Worm (Caenorhabditis elegans): ENCODE measurements around the gene F54C9.14.

F54C9.14 gene

ce11 chrII:8575184-8575583, 13.1 kb downstream of the F54C9.14 start, which contains the start of gene puf-5:
Gene puf-5, plus strand, starts transcription at chrII:8575541.
- TF ChIP-seq nhr-12 (tag; optimal IDR thresholded peaks at IDR 0.05), result no peak
- TF ChIP-seq sup-37 (GFP tag; optimal IDR thresholded peaks at IDR 0.05), result no peak
- TF ChIP-seq hpl-2 (GFP tag; optimal IDR thresholded peaks at IDR 0.05), result no peak
- no peak for TF ChIP-seq ztf-4 (tag; optimal IDR thresholded peaks at IDR 0.05)
- TF ChIP-seq irx-1 (tag; optimal IDR thresholded peaks at IDR 0.05), result no peak
- TF ChIP-seq nhr-11 (tag; optimal IDR thresholded peaks at IDR 0.05), result no peak
- TF ChIP-seq nhr-19 (GFP tag; conservative IDR thresholded peaks at IDR 0.05), result no peak
- no peak for TF ChIP-seq swsn-7 (tag; optimal IDR thresholded peaks at IDR 0.05)
- no peak for TF ChIP-seq pax-3 (tag; optimal IDR thresholded peaks at IDR 0.05)
- no peak for TF ChIP-seq lin-39 (tag; optimal IDR thresholded peaks at IDR 0.05)

DNA sequence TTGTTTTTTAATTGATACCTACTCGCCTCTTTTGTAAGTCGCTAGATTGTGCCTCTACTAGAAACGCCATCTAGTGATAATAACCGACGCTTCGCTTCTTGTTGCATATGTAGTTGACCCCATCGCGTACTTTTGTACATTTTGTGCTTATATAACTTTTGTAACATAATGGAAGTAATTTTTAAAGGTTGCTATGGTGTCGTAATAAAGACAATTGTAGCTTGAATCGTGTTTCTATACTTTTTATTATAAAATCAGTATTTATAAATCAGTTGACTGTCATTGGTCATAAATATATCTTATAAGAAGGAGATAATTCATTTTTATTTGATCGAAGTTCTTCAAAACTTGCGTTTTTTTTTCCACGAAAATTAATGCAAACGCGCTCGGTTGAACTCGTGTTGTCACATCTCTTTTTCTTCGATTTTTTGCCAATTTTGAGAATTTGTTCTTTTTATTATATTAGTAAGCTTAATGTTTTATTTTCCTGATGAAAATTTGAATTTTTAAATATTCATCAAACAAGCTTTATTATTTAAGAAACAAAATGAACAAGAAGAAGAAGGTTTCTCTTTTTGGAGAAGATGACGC, 15.5 kb downstream of the F54C9.14 start, which contains the start of gene F54C9.9:
F54C9.9 (plus strand) TSS at position 541 of the 591 bp plus-strand sequence.
- TF ChIP-seq irx-1 (tag; optimal IDR thresholded peaks at IDR 0.05) (no peak), lsy-2 (tag; optimal IDR thresholded peaks at IDR 0.05) (peak in 1 of 2 experiments; percentile 66), F16B12.6 (tag; optimal IDR thresholded peaks at IDR 0.05) (peak; percentile 1), nhr-47 (tag; optimal IDR thresholded peaks at IDR 0.05) (no peak), snu-23 (GFP tag; optimal IDR thresholded peaks at IDR 0.05) (peak; percentile 10), lin-35 (GFP tag; optimal IDR thresholded peaks at IDR 0.05) (peak; percentile 5 to 64), C16A3.4 (tag; optimal IDR thresholded peaks at IDR 0.05) (peak; percentile 33), blmp-1 (tag; optimal IDR thresholded peaks at IDR 0.05) (peak; percentile 49), fkh-8 (tag; optimal IDR thresholded peaks at IDR 0.05) (no peak), nhr-71 (tag; optimal IDR thresholded peaks at IDR 0.05) (peak; percentile 7), efl-1 (optimal IDR thresholded peaks at IDR 0.05) (peak; percentile 7 to 32), efl-1 (GFP tag; optimal IDR thresholded peaks at IDR 0.05 in 1 of 2) (peak; percentile 29 to 87), dpl-1 (GFP tag; optimal IDR thresholded peaks at IDR 0.05) (peak; percentile 21 to 44 (median 26)), lin-14 (GFP tag; optimal IDR thresholded peaks at IDR 0.05) (peak; percentile 30), skn-1 (tag; optimal IDR thresholded peaks at IDR 0.05) (no peak), ceh-82 (tag; optimal IDR thresholded peaks at IDR 0.05) (no peak), mef-2 (tag; optimal IDR thresholded peaks at IDR 0.05) (no peak)

DNA sequence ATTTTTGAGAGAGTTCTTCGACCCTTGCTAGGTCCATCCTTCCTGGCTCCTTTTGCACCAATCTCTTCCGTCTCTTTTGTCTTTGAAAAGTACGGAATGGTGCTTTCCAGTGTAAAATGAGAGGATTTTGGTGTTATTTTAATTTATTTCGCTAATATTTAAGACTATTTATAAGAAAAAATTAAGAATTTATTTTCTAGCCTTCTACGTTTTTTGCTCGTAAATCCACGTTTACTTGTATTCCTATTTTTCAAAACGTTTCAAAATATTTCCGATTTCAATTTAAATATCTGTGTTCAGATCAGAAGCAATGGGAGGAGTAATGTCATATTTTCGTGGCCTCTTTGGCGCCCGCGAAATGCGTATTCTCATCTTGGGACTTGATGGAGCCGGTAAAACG, 19.6 kb downstream of the F54C9.14 start, which contains the start of gene arl-1:
arl-1 (plus strand) TSS at position 301 of the 400 bp plus-strand sequence.
- no peak for TF ChIP-seq skn-1 (tag; optimal IDR thresholded peaks at IDR 0.05)
- no peak for TF ChIP-seq lin-13 (GFP tag; optimal IDR thresholded peaks at IDR 0.05)
- no peak for TF ChIP-seq nhr-71 (tag; optimal IDR thresholded peaks at IDR 0.05)
- no peak for TF ChIP-seq lin-39 (tag; optimal IDR thresholded peaks at IDR 0.05)
- TF ChIP-seq irx-1 (tag; optimal IDR thresholded peaks at IDR 0.05), result no peak
- TF ChIP-seq nhr-28 (tag; optimal IDR thresholded peaks at IDR 0.05), result no peak
- no peak for TF ChIP-seq egl-13 (tag; optimal IDR thresholded peaks at IDR 0.05)
- no peak for TF ChIP-seq pqm-1 (tag; optimal IDR thresholded peaks at IDR 0.05)
- no peak for TF ChIP-seq mef-2 (tag; optimal IDR thresholded peaks at IDR 0.05)
- no peak for TF ChIP-seq ama-1 (optimal IDR thresholded peaks at IDR 0.05)
- no peak for TF ChIP-seq isw-1 (GFP tag; IDR thresholded peaks at IDR 0.05)
- TF ChIP-seq lin-15B (tag; optimal IDR thresholded peaks at IDR 0.05), result no peak
- no peak for TF ChIP-seq fos-1 (tag; optimal IDR thresholded peaks at IDR 0.05)
- no peak for TF ChIP-seq F16B12.6 (tag; optimal IDR thresholded peaks at IDR 0.05)
- TF ChIP-seq efl-1 (optimal IDR thresholded peaks at IDR 0.05), result no peak
- TF ChIP-seq efl-1 (GFP tag; optimal IDR thresholded peaks at IDR 0.05 in 1 of 2), result no peak
- TF ChIP-seq pax-3 (tag; optimal IDR thresholded peaks at IDR 0.05), result no peak
- no peak for TF ChIP-seq efl-3 (GFP tag; optimal IDR thresholded peaks at IDR 0.05)
- no peak for TF ChIP-seq aha-1 (tag; optimal IDR thresholded peaks at IDR 0.05)
- no peak for TF ChIP-seq C04F5.9 (tag; optimal IDR thresholded peaks at IDR 0.05)
- TF ChIP-seq dsc-1 (tag; optimal IDR thresholded peaks at IDR 0.05), result no peak

ce11 chrII:8583035-8583434, 20.9 kb downstream of the F54C9.14 start:
- TF ChIP-seq nhr-76 (tag; optimal IDR thresholded peaks at IDR 0.05), result no peak
- TF ChIP-seq F16B12.6 (tag; optimal IDR thresholded peaks at IDR 0.05), result no peak
- no peak for TF ChIP-seq unc-130 (tag; optimal IDR thresholded peaks at IDR 0.05)
- TF ChIP-seq nhr-90 (tag; optimal IDR thresholded peaks at IDR 0.05; ENCODE audit: poor library complexity), result no peak
- TF ChIP-seq blmp-1 (tag; optimal IDR thresholded peaks at IDR 0.05), result no peak
- no peak for TF ChIP-seq vab-15 (tag; optimal IDR thresholded peaks at IDR 0.05)
- TF ChIP-seq elt-2 (tag; optimal IDR thresholded peaks at IDR 0.05), result no peak
- no peak for TF ChIP-seq pax-3 (tag; optimal IDR thresholded peaks at IDR 0.05)
- TF ChIP-seq hlh-4 (tag; optimal IDR thresholded peaks at IDR 0.05), result no peak
- no peak for TF ChIP-seq aly-2 (tag; optimal IDR thresholded peaks at IDR 0.05)
- no peak for TF ChIP-seq lin-13 (GFP tag; optimal IDR thresholded peaks at IDR 0.05)
- no peak for TF ChIP-seq ceh-8 (GFP tag; optimal IDR thresholded peaks at IDR 0.05)
